Worm (Caenorhabditis elegans): ENCODE results near the gene smgl-2.

smgl-2 gene

ce11 chrIV:3700554-3700953 lies 25.4 kb upstream of the smgl-2 start, which contains the start of gene Y37E11AL.9:
TSS of gene Y37E11AL.9 (minus strand) at chrIV:3700654.
- TF ChIP-seq ceh-16 (tag; optimal IDR thresholded peaks at IDR 0.05) (no peak), hmg-11 (tag; optimal IDR thresholded peaks at IDR 0.05) (no peak), unc-62 (GFP tag; optimal IDR thresholded peaks at IDR 0.05) (no peak), ceh-9 (tag; optimal IDR thresholded peaks at IDR 0.05) (no peak), fkh-2 (tag; optimal IDR thresholded peaks at IDR 0.05) (no peak), nhr-237 (tag; optimal IDR thresholded peaks at IDR 0.05) (no peak), unc-39 (tag; optimal IDR thresholded peaks at IDR 0.05) (no peak), ama-1 (optimal IDR thresholded peaks at IDR 0.05) (no peak), ceh-28 (tag; optimal IDR thresholded peaks at IDR 0.05) (no peak), sea-2 (GFP tag; optimal IDR thresholded peaks at IDR 0.05) (no peak), tbx-2 (tag; optimal IDR thresholded peaks at IDR 0.05) (no peak), skn-1 (tag; optimal IDR thresholded peaks at IDR 0.05) (no peak), lin-15B (tag; optimal IDR thresholded peaks at IDR 0.05) (no peak)

ce11 chrIV:3701892-3702291 lies 24.1 kb upstream of the smgl-2 start, which contains the start of gene Y37E11AL.12:
TSS of gene Y37E11AL.12 (minus strand) at chrIV:3701992.
- TF ChIP-seq ama-1 (optimal IDR thresholded peaks at IDR 0.05) (no peak), mdl-1 (tag; optimal IDR thresholded peaks at IDR 0.05) (no peak), elt-1 (tag; optimal IDR thresholded peaks at IDR 0.05) (no peak), nhr-237 (tag; optimal IDR thresholded peaks at IDR 0.05) (no peak), ceh-9 (tag; optimal IDR thresholded peaks at IDR 0.05) (no peak), ceh-16 (tag; optimal IDR thresholded peaks at IDR 0.05) (no peak), skn-1 (tag; optimal IDR thresholded peaks at IDR 0.05) (no peak), elt-3 (tag; optimal IDR thresholded peaks at IDR 0.05) (no peak), nhr-76 (tag; optimal IDR thresholded peaks at IDR 0.05) (no peak), egl-27 (tag; optimal IDR thresholded peaks at IDR 0.05) (no peak)

ce11 chrIV:3709200-3709599 lies 16.8 kb upstream of the smgl-2 start, which contains the start of gene Y37E11AL.1:
TSS of gene Y37E11AL.1 (plus strand) at chrIV:3709500.
- TF ChIP-seq nhr-76 (tag; optimal IDR thresholded peaks at IDR 0.05) (no peak), ceh-9 (tag; optimal IDR thresholded peaks at IDR 0.05) (no peak), nhr-237 (tag; optimal IDR thresholded peaks at IDR 0.05) (no peak), egl-5 (tag; optimal IDR thresholded peaks at IDR 0.05) (no peak)

- TF ChIP-seq nhr-23 (tag; optimal IDR thresholded peaks at IDR 0.05): no peak
- no peak for TF ChIP-seq elt-3 (tag; optimal IDR thresholded peaks at IDR 0.05)
- no peak for TF ChIP-seq nhr-77 (tag; optimal IDR thresholded peaks at IDR 0.05)
- no peak for TF ChIP-seq nhr-12 (tag; optimal IDR thresholded peaks at IDR 0.05)
- no peak for TF ChIP-seq skn-1 (tag; optimal IDR thresholded peaks at IDR 0.05)
- TF ChIP-seq nhr-67 (tag; optimal IDR thresholded peaks at IDR 0.05): no peak
- TF ChIP-seq ztf-4 (tag; optimal IDR thresholded peaks at IDR 0.05): no peak
- TF ChIP-seq tbx-2 (tag; optimal IDR thresholded peaks at IDR 0.05): no peak
Observed at ce11 chrIV:3710737-3711136, 15.2 kb upstream of the smgl-2 start.

- no peak for TF ChIP-seq fos-1 (tag; optimal IDR thresholded peaks at IDR 0.05)
- no peak for TF ChIP-seq pha-4 (tag; optimal IDR thresholded peaks at IDR 0.05)
- TF ChIP-seq nhr-23 (tag; optimal IDR thresholded peaks at IDR 0.05): no peak
- no peak for TF ChIP-seq nhr-12 (tag; optimal IDR thresholded peaks at IDR 0.05)
- no peak for TF ChIP-seq nhr-76 (tag; optimal IDR thresholded peaks at IDR 0.05)
- no peak for TF ChIP-seq lsy-12 (tag; optimal IDR thresholded peaks at IDR 0.05)
- TF ChIP-seq jun-1 (tag; optimal IDR thresholded peaks at IDR 0.05): no peak
- no peak for TF ChIP-seq skn-1 (tag; optimal IDR thresholded peaks at IDR 0.05)
- no peak for TF ChIP-seq lin-39 (tag; optimal IDR thresholded peaks at IDR 0.05)
- no peak for TF ChIP-seq nhr-11 (tag; optimal IDR thresholded peaks at IDR 0.05)
- no peak for TF ChIP-seq mdl-1 (tag; optimal IDR thresholded peaks at IDR 0.05)
- TF ChIP-seq fkh-2 (tag; optimal IDR thresholded peaks at IDR 0.05): no peak
- TF ChIP-seq nhr-67 (tag; optimal IDR thresholded peaks at IDR 0.05): no peak
- no peak for TF ChIP-seq egl-5 (tag; optimal IDR thresholded peaks at IDR 0.05)
- TF ChIP-seq hmg-11 (tag; optimal IDR thresholded peaks at IDR 0.05): no peak
- TF ChIP-seq aly-2 (tag; optimal IDR thresholded peaks at IDR 0.05): no peak
- TF ChIP-seq ceh-28 (tag; optimal IDR thresholded peaks at IDR 0.05): no peak
- TF ChIP-seq unc-39 (tag; optimal IDR thresholded peaks at IDR 0.05): no peak
Observed at ce11 chrIV:3719057-3719456, 6.9 kb upstream of the smgl-2 start, which contains the start of gene Y37E11AM.3. TSS of gene Y37E11AM.3 (minus strand) at chrIV:3719157.

- TF ChIP-seq pha-4 (tag; optimal IDR thresholded peaks at IDR 0.05) (peak; percentile 76), unc-62 (GFP tag; optimal IDR thresholded peaks at IDR 0.05) (no peak)
Observed at ce11 chrIV:3720644-3721043, 5.3 kb upstream of the smgl-2 start.

All from whole organism, L3 larva.